Fruit fly (Drosophila melanogaster): Measurements from ENCODE around the gene Tgt.

Gene Tgt

DNA sequence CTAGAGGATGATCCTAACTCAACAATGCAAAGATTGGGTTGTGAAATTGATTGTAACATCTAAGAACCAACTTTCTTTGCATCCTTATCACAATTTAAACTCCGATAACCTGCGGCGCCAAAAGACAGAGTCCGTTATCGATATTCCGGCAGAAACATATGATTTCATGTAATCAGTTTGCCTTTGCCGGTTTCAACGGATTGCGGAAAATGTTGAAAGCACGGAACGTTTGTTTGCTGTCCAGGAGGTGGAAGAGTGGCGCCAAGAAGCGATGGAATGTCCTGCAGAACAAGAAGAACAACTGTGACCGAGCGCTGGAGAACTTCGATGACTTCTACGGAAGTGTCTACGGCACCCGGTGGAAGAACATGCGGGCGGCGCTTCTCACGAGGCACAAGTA, 36.2 kb upstream of the Tgt start:
- TF ChIP-seq Abd-B (GFP tag; optimal IDR thresholded peaks at IDR 0.05) (no peak), Mio (GFP tag; optimal IDR thresholded peaks at IDR 0.05) (no peak), Dfd (GFP tag; optimal IDR thresholded peaks at IDR 0.05) (no peak), OdsH (GFP tag; optimal IDR thresholded peaks at IDR 0.05) (no peak), pan (optimal IDR thresholded peaks at IDR 0.05) (no peak), usp (GFP tag; optimal IDR thresholded peaks at IDR 0.05) (no peak), psq (GFP tag; optimal IDR thresholded peaks at IDR 0.05) (no peak), jim (GFP tag; optimal IDR thresholded peaks at IDR 0.05) (no peak), sv (GFP tag; optimal IDR thresholded peaks at IDR 0.05) (no peak), Hr78 (GFP tag; optimal IDR thresholded peaks at IDR 0.05) (no peak), Jra (GFP tag; optimal IDR thresholded peaks at IDR 0.05) (no peak), fru (GFP tag; optimal IDR thresholded peaks at IDR 0.05) (no peak)

DNA sequence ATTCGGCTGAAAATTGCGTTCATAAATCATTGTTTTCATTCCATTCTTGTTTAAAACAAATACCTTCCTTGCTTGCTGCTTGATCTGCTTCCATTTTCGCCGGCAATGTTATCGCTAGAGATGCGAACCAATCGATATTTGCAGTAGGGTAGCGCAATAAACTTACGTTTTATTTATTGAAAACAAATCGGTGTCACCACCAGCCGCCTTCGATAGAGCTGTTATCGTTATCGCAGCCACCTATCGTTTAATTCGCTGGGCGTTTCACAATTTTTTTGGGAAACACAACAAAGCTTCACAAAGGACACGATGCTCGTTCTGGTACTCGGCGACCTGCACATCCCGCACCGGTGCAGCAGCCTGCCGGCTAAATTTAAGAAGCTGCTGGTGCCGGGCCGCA, 33.3 kb upstream of the Tgt start, which contains the start of the genes Tfb4 and Vps29:
Tfb4 (minus strand) TSS at position 124 of the 400 bp plus-strand sequence.
Vps29 (plus strand) TSS at position 213 of the 400 bp plus-strand sequence.
- TF ChIP-seq OdsH (GFP tag; optimal IDR thresholded peaks at IDR 0.05) (peak; percentile 61), dsf (GFP tag; optimal IDR thresholded peaks at IDR 0.05; ENCODE audit: borderline replicate concordance) (no peak), usp (GFP tag; optimal IDR thresholded peaks at IDR 0.05) (no peak), h (GFP tag; optimal IDR thresholded peaks at IDR 0.05) (peak; percentile 77), psq (GFP tag; optimal IDR thresholded peaks at IDR 0.05) (peak; percentile 43), foxo (GFP tag; optimal IDR thresholded peaks at IDR 0.05) (peak in 1 of 2 experiments; percentile 83), Abd-B (GFP tag; optimal IDR thresholded peaks at IDR 0.05) (no peak), CG32264 (GFP tag; optimal IDR thresholded peaks at IDR 0.05) (peak; percentile 1), br (GFP tag; optimal IDR thresholded peaks at IDR 0.05) (peak; percentile 74), Hr83 (GFP tag; optimal IDR thresholded peaks at IDR 0.05; ENCODE audit: poor library complexity, severe bottlenecking) (peak; percentile 97), ey (GFP tag; optimal IDR thresholded peaks at IDR 0.05) (peak; percentile 67), sage (GFP tag; optimal IDR thresholded peaks at IDR 0.05) (no peak), HLH106 (tag; optimal IDR thresholded peaks at IDR 0.05) (peak; percentile 40), N (GFP tag; optimal IDR thresholded peaks at IDR 0.05) (no peak), sv (GFP tag; optimal IDR thresholded peaks at IDR 0.05) (peak; percentile 7), Rel (GFP tag; optimal IDR thresholded peaks at IDR 0.05) (no peak), Rel (tag; optimal IDR thresholded peaks at IDR 0.05) (peak; percentile 59), dl (GFP tag; optimal IDR thresholded peaks at IDR 0.05; ENCODE audit: insufficient read depth in 1 of 2, partially characterized antibody in 2 of 2) (no peak), rgr (GFP tag; optimal IDR thresholded peaks at IDR 0.05) (no peak), CrebA (GFP tag; optimal IDR thresholded peaks at IDR 0.05; ENCODE audit: borderline replicate concordance) (no peak), Jra (GFP tag; optimal IDR thresholded peaks at IDR 0.05) (no peak), GATAd (GFP tag; optimal IDR thresholded peaks at IDR 0.05) (peak; percentile 10), woc (GFP tag; optimal IDR thresholded peaks at IDR 0.05) (no peak)

DNA sequence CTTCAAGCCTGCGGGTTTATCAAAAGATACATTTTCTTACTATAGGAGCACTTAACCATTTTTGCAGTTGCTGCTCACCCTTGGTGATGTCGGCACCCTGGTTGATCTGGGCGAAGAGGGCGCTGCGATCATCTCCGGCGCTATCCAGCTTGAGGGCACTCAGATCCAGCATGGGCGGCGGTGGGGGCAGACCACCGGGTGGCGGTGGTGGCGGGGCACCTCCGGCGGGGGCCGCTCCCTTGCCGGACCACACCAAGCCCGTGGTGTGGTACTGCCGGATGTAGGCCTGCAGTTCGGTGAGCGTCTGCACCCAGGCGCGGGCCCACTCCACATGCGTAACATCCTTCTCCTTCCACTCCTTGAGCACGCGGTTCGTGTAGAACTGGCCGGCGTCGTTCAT, 31.2 kb upstream of the Tgt start:
- no peak for TF ChIP-seq CG9705 (GFP tag; optimal IDR thresholded peaks at IDR 0.05)
- peak; percentile 99 for TF ChIP-seq Dfd (GFP tag; optimal IDR thresholded peaks at IDR 0.05)

DNA sequence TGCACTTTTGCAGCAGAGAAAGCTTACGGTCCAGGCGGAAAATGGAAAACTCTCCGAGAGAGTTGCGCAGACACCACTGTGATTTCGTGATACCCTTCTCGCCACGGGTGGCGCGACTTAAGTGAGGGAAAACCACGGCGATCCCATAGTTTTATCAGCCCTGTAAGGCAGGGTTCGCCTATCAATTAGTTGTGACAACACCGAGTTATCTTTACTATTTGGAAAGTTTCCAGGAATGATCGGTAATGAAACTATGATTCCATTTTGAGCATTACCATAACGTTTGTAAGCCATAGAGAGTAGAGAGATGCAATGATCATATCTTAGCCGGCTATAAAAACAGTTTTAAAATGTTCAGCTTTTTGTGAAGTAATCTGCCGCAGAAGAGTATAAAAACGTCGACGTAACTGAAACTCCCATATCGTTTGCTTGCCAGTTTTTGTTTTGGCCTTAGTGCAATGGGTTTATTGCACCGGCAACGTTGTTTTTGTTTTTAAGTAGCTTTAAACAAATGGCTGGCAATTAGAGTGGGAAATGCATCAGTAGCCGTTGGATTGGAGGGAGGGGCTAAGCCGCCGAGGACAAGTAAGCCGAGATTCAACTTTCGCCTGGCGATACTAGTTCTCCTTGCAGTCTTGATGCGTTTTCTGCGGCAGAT, 27.1 kb upstream of the Tgt start:
- TF ChIP-seq sv (GFP tag; optimal IDR thresholded peaks at IDR 0.05) (no peak), ey (GFP tag; optimal IDR thresholded peaks at IDR 0.05) (no peak), Mio (GFP tag; optimal IDR thresholded peaks at IDR 0.05) (no peak), psq (GFP tag; optimal IDR thresholded peaks at IDR 0.05) (no peak), br (GFP tag; optimal IDR thresholded peaks at IDR 0.05) (no peak), brk (GFP tag; optimal IDR thresholded peaks at IDR 0.05) (no peak)

DNA sequence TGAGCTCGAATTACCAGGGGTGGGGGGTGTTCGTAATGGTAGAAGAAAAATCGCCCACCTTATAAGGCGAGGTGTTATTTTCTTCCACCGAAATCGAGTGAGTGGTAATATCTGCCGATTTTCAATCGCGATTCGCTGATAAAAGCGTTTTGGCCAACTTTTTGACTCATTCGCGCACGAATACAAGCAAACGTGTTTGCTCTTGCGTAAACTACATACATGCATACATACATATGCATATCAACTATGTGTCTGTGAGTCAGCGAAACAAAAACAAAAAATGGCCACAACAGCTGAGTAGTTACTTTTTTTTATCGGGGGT, 26.5 kb upstream of the Tgt start:
- TF ChIP-seq Rel (GFP tag; optimal IDR thresholded peaks at IDR 0.05) (no peak), Rel (tag; optimal IDR thresholded peaks at IDR 0.05) (no peak), brk (GFP tag; optimal IDR thresholded peaks at IDR 0.05) (no peak), Vsx2 (GFP tag; optimal IDR thresholded peaks at IDR 0.05; ENCODE audit: partially characterized antibody) (no peak), fru (GFP tag; optimal IDR thresholded peaks at IDR 0.05) (peak; percentile 20), GATAd (GFP tag; optimal IDR thresholded peaks at IDR 0.05) (no peak), rgr (GFP tag; optimal IDR thresholded peaks at IDR 0.05) (no peak), CG32264 (GFP tag; optimal IDR thresholded peaks at IDR 0.05) (no peak), psq (GFP tag; optimal IDR thresholded peaks at IDR 0.05) (no peak)
